Worm (Caenorhabditis elegans) whole organism, young adult: ENCODE data around the gene srj-54.

Experiments used
- C06A6.2 ChIP-seq: fragments of 200-800 bp; sonication (Bioruptor generic); conservative IDR thresholded peaks from 2 replicates; pipeline ENCODE4 v1.3.6; 2022; ENCODE audit warnings: missing genetic modification characterization, missing compliant biosample characterization
- D2030.7 ChIP-seq: fragments of 200-800 bp; sonication (Bioruptor generic); IDR thresholded peaks from 2 replicates; pipeline ENCODE4 v1.3.6; 2022; ENCODE audit warnings: missing genetic modification reagents, missing genetic modification characterization, missing compliant biosample characterization
- F33H1.4 ChIP-seq: fragments of 200-800 bp; sonication (Bioruptor generic); IDR thresholded peaks from 2 replicates; pipeline ENCODE4 v1.3.6; 2022; ENCODE audit warnings: missing genetic modification reagents, missing genetic modification characterization, missing compliant biosample characterization
- F37B4.10 ChIP-seq: fragments of 200-800 bp; sonication (Bioruptor generic); IDR thresholded peaks from 2 replicates; pipeline ENCODE4 v1.3.6; 2022; ENCODE audit warnings: missing genetic modification characterization, missing compliant biosample characterization
- F52B5.7 ChIP-seq: sonication (generic microtip); optimal IDR thresholded peaks from 2 replicates; lab custom pipeline; 2016; ENCODE audit warnings: mild to moderate bottlenecking, missing genetic modification characterization, missing compliant biosample characterization
- F55B11.4 ChIP-seq: sonication (generic microtip); optimal IDR thresholded peaks from 2 replicates; lab custom pipeline; 2016; ENCODE audit warnings: missing compliant biosample characterization, missing genetic modification characterization, borderline replicate concordance; ENCODE audit not compliant: insufficient read depth
- K11D2.4 ChIP-seq: fragments of 200-800 bp; sonication (Bioruptor generic); IDR thresholded peaks from 2 replicates; pipeline ENCODE4 v1.3.6; 2022; ENCODE audit warnings: missing genetic modification reagents, missing genetic modification characterization, missing compliant biosample characterization
- Y53F4B.3 ChIP-seq: fragments of 200-800 bp; sonication (Bioruptor generic); IDR thresholded peaks from 2 replicates; pipeline ENCODE4 v1.3.6; 2022; ENCODE audit warnings: missing genetic modification reagents, missing genetic modification characterization, missing compliant biosample characterization
- atf-7 ChIP-seq: sonication (generic microtip); optimal IDR thresholded peaks from 2 replicates; lab custom pipeline; 2017; ENCODE audit warnings: mild to moderate bottlenecking, missing genetic modification characterization, missing compliant biosample characterization
- ccch-3 ChIP-seq: fragments of 200-800 bp; sonication (Bioruptor generic); optimal IDR thresholded peaks from 2 replicates; lab custom pipeline; 2018; ENCODE audit warnings: mild to moderate bottlenecking, missing genetic modification characterization, missing compliant biosample characterization
- cebp-1 ChIP-seq, 2 experiments: fragments of 200-800 bp in 1 of 2; sonication (Bioruptor generic) in 1 of 2; sonication (generic microtip) in 1 of 2; IDR thresholded peaks in 1 of 2; optimal IDR thresholded peaks in 1 of 2; 2 replicates each; pipeline versions ENCODE4 v1.3.6 to Lab custom; 2017 to 2022; ENCODE audit warnings: missing compliant biosample characterization in 2 of 2, missing genetic modification characterization in 2 of 2, mild to moderate bottlenecking in 1 of 2, missing genetic modification reagents in 1 of 2, moderate library complexity in 1 of 2
- ceh-91 ChIP-seq: fragments of 200-800 bp; sonication (Bioruptor generic); IDR thresholded peaks from 2 replicates; pipeline ENCODE4 v1.3.6; 2022; ENCODE audit warnings: missing genetic modification reagents, missing genetic modification characterization, missing compliant biosample characterization
- hlh-12 ChIP-seq: sonication (generic microtip); optimal IDR thresholded peaks from 2 replicates; lab custom pipeline; 2016; ENCODE audit warnings: missing genetic modification characterization, missing compliant biosample characterization
- hlh-26 ChIP-seq: fragments of 200-800 bp; sonication (Bioruptor generic); conservative IDR thresholded peaks from 2 replicates; pipeline ENCODE4 v1.3.6; 2022; ENCODE audit warnings: missing genetic modification reagents, missing genetic modification characterization, missing compliant biosample characterization
- lin-54 ChIP-seq: fragments of 200-800 bp; sonication (Bioruptor generic); optimal IDR thresholded peaks from 2 replicates; lab custom pipeline; 2018; ENCODE audit warnings: mild to moderate bottlenecking, missing genetic modification characterization, missing compliant biosample characterization
- madf-10 ChIP-seq: sonication (generic microtip); optimal IDR thresholded peaks from 2 replicates; lab custom pipeline; 2016; ENCODE audit warnings: mild to moderate bottlenecking, missing genetic modification characterization, missing compliant biosample characterization
- madf-3 ChIP-seq: fragments of 200-800 bp; sonication (Bioruptor generic); IDR thresholded peaks from 2 replicates; pipeline ENCODE4 v1.3.6; 2022; ENCODE audit warnings: missing genetic modification reagents, missing genetic modification characterization, missing compliant biosample characterization
- madf-8 ChIP-seq: fragments of 200-800 bp; sonication (Bioruptor generic); conservative IDR thresholded peaks from 2 replicates; pipeline ENCODE4 v1.3.6; 2022; ENCODE audit warnings: missing genetic modification reagents, missing genetic modification characterization, missing compliant biosample characterization
- mcd-1 ChIP-seq: fragments of 200-800 bp; sonication (Bioruptor generic); IDR thresholded peaks from 2 replicates; pipeline ENCODE4 v1.3.6; 2022; ENCODE audit warnings: missing genetic modification reagents, missing genetic modification characterization, missing compliant biosample characterization
- mes-4 ChIP-seq: sonication (generic microtip); optimal IDR thresholded peaks from 2 replicates; lab custom pipeline; 2016; ENCODE audit warnings: missing genotype, missing genetic modification characterization, missing compliant biosample characterization
- nhr-120 ChIP-seq: fragments of 200-800 bp; sonication (Bioruptor generic); IDR thresholded peaks from 2 replicates; pipeline ENCODE4 v1.3.6; 2022; ENCODE audit warnings: missing genetic modification characterization, missing compliant biosample characterization
- nhr-27 ChIP-seq: fragments of 200-800 bp; sonication (Bioruptor generic); optimal IDR thresholded peaks from 2 replicates; lab custom pipeline; 2018; ENCODE audit warnings: mild to moderate bottlenecking, missing genetic modification characterization, moderate library complexity, missing compliant biosample characterization
- nhr-80 ChIP-seq: sonication (generic microtip); optimal IDR thresholded peaks from 2 replicates; lab custom pipeline; 2016; ENCODE audit warnings: missing genetic modification characterization, missing compliant biosample characterization
- pbrm-1 ChIP-seq: fragments of 200-800 bp; sonication (Bioruptor generic); IDR thresholded peaks from 2 replicates; pipeline ENCODE4 v1.3.6; 2022; ENCODE audit warnings: missing genetic modification reagents, missing genetic modification characterization, missing compliant biosample characterization
- rec-8 ChIP-seq, 2 experiments: sonication (generic microtip); optimal IDR thresholded peaks; 2 replicates each; lab custom pipeline; 2016; ENCODE audit warnings: mild to moderate bottlenecking in 2 of 2, missing genetic modification characterization in 2 of 2, missing genetic modification reagents in 2 of 2, missing genotype in 2 of 2, missing biosample characterization in 1 of 2, missing compliant biosample characterization in 1 of 2, moderate library complexity in 1 of 2
- repo-1 ChIP-seq: sonication (generic microtip); optimal IDR thresholded peaks from 2 replicates; lab custom pipeline; 2017; ENCODE audit warnings: mild to moderate bottlenecking, missing genetic modification characterization, missing compliant biosample characterization
- sea-2 ChIP-seq: fragments of 200-800 bp; sonication (Bioruptor generic); IDR thresholded peaks from 2 replicates; pipeline ENCODE4 v1.3.6; 2022; ENCODE audit warnings: missing genetic modification characterization, missing compliant biosample characterization
- snpc-1.3 ChIP-seq: sonication (generic microtip); optimal IDR thresholded peaks from 2 replicates; lab custom pipeline; 2017; ENCODE audit warnings: missing genetic modification characterization, mild to moderate bottlenecking, missing compliant biosample characterization, antibody characterized with exemption, moderate library complexity, missing genotype, missing genetic modification reagents; ENCODE audit not compliant: insufficient read depth
- unc-62 ChIP-seq: fragments of 150-350 bp; optimal IDR thresholded peaks from 2 replicates; lab custom pipeline; 2014; ENCODE audit warnings: missing biosample characterization, missing genetic modification reagents, missing genetic modification characterization
- zfh-2 ChIP-seq: fragments of 200-800 bp; sonication (Bioruptor generic); conservative IDR thresholded peaks from 2 replicates; pipeline ENCODE4 v1.3.6; 2022; ENCODE audit warnings: missing genetic modification reagents, missing genetic modification characterization, missing compliant biosample characterization
- zim-3 ChIP-seq: sonication (generic microtip); optimal IDR thresholded peaks from 2 replicates; lab custom pipeline; 2017; ENCODE audit warnings: mild to moderate bottlenecking, missing genetic modification characterization, moderate library complexity, missing compliant biosample characterization
- ztf-28 ChIP-seq: fragments of 200-800 bp; sonication (Bioruptor generic); IDR thresholded peaks from 2 replicates; pipeline ENCODE4 v1.3.6; 2022; ENCODE audit warnings: missing genetic modification reagents, missing genetic modification characterization, missing compliant biosample characterization
- ztf-3 ChIP-seq: fragments of 200-800 bp; sonication (Bioruptor generic); optimal IDR thresholded peaks from 2 replicates; lab custom pipeline; 2018; ENCODE audit warnings: mild to moderate bottlenecking, missing genetic modification characterization, missing compliant biosample characterization

srj-54 gene

DNA sequence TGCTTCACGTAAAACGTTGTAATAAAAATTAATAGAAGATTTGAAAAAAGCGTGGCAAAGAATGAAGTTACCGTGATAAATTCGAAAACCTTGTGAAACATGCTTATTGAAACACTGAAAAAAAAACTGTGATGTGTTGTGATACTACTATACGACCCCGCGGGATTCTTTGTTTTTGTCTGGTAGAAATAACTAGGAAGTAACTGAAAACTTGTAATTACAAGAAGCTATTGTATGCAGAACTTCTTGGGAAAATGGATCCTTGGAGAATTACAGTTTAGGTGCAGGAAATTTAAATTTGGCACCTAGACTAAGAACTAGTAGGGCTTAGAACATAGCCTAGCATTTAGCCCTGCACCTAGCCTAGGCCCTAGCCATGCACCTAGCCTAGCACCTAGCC lies 20.2 kb upstream of the srj-54 start, which contains the start of gene str-39:
TSS of gene str-39 (minus strand) at position 101 of the 400 bp plus-strand sequence.
- TF ChIP-seq F52B5.7 (tag; lab: Kevin White, UChicago): no peak
- no peak for TF ChIP-seq nhr-120 (GFP tag; lab: Robert Waterston, UW)
- TF ChIP-seq pbrm-1 (GFP tag; lab: Robert Waterston, UW): no peak

DNA sequence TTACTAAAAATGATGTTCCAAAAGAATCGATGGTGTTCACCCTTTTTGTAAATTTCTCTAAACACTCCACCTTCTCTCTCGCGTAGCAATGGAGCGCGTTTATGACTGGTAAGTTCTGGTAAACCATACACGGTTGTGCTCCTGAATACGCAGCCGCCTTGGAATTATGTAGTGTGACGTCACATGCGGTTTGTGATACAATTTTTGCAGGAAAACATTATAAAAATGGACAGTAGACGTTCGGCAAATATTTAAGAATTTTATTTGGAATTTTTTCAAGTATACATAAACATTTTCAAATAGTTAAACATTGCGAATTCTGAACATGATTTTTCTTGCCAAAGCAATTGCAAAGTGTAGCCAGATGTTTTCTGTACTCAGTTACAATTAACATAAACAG lies 17.9 kb upstream of the srj-54 start, which contains the start of gene F37B4.10:
TSS of gene F37B4.10 (minus strand) at position 101 of the 400 bp plus-strand sequence.
- TF ChIP-seq zfh-2 (GFP tag; lab: Robert Waterston, UW): no peak
- no peak for TF ChIP-seq rec-8 (tag; optimal IDR thresholded peaks at IDR 0.05; lab: Kevin White, UChicago)
- no peak for TF ChIP-seq ceh-91 (GFP tag; lab: Robert Waterston, UW)
- no peak for TF ChIP-seq madf-10 (tag; lab: Kevin White, UChicago)
- no peak for TF ChIP-seq zim-3 (tag; lab: Kevin White, UChicago)
- TF ChIP-seq F33H1.4 (GFP tag; lab: Robert Waterston, UW): no peak
- TF ChIP-seq F55B11.4 (tag; lab: Kevin White, UChicago): no peak
- no peak for TF ChIP-seq hlh-26
- no peak for TF ChIP-seq nhr-27
- no peak for TF ChIP-seq ccch-3 (GFP tag; lab: Kevin White, UChicago)
- no peak for TF ChIP-seq hlh-12 (tag; lab: Kevin White, UChicago)
- no peak for TF ChIP-seq lin-54 (GFP tag; lab: Kevin White, UChicago)
- TF ChIP-seq madf-8 (GFP tag; lab: Robert Waterston, UW): no peak
- TF ChIP-seq C06A6.2: no peak

DNA sequence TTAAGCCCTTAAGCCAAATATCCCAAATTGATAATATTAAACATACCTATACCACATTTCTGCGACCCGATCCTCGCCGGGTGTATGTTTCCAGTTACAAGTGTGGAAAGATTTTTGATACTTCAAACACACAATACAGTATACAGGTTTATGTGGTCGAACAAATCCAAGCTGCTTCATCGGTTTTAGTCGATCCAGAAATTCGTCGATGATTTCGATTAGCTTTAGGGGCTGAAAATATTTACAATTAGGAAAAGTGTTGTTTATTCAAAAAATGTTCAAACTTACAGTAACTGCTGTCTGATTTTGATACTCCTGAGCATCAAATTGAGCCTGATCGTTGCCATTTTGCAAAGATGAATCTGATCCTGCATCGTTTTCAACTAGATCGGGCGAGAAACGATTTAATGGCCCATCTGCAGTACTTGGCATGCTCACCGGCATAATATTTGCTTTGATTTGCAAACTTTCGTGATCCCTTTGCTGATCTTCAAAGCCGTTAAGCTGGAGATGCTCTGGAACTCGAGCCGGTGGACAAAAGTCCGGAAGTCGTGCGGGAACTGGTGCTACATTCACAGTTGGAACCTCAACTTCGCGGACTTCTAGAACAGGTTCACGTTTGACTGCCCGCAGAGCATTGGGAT lies 16.7 kb upstream of the srj-54 start:
- TF ChIP-seq sea-2 (GFP tag; lab: Robert Waterston, UW) (no peak), mcd-1 (no peak), D2030.7 (GFP tag; lab: Robert Waterston, UW) (no peak), snpc-1.3 (tag; lab: Kevin White, UChicago) (no peak), mes-4 (tag; lab: Kevin White, UChicago) (no peak), K11D2.4 (no peak), F52B5.7 (tag; lab: Kevin White, UChicago) (peak; percentile 0), repo-1 (tag; lab: Kevin White, UChicago) (no peak), F37B4.10 (GFP tag; lab: Robert Waterston, UW) (peak; percentile 95; the same call in 1 of the 2 replicates), ztf-3 (GFP tag; lab: Kevin White, UChicago) (no peak), Y53F4B.3 (no peak), ztf-28 (GFP tag; lab: Robert Waterston, UW) (no peak)

DNA sequence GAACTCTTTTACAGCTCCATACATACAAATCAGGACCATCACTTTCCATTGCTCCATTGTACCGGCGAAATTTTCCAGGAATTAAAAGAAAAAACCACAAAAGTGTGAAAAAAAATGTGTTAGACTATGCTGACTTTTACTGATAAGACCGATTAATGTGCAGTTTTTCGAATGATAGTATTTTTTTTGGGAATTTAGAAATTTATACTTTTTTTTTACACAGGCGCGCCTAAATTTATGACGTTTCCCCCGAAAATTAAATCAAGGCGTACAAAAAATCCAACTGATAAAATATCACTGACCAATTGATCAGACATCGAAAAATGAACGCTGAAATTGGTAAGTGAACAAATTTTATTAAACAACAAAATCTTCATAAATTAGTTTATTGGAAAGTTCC lies 15.8 kb upstream of the srj-54 start, which contains the start of gene folt-2:
TSS of gene folt-2 (minus strand) at position 179 of the 400 bp plus-strand sequence.
- TF ChIP-seq atf-7 (tag; lab: Kevin White, UChicago): peak; percentile 5
- TF ChIP-seq unc-62: no peak
- TF ChIP-seq nhr-80 (tag; lab: Kevin White, UChicago): peak; percentile 76

DNA sequence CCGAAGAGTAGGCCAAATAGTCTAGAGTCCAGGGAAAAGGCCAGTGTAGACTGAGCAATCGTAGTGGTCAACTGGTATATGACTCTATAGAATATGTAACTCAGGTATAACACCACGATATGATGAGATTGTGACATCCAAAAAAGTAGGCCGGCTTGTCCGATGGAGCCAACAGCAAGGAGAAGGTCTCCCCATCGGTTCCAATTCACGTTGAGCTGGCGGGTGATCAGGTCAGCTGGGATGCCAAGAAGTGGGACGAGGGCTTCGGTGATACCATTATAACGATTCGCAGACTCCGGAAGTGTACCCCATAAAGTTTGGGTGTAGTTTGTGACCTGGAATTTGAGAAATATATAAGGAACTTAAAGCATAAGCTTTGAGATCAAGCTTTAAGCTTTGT lies 13.3 kb upstream of the srj-54 start:
- 0 out of 2 replicates have a peak, but pooled peaks have one; percentile 20 for TF ChIP-seq madf-3 (GFP tag; lab: Robert Waterston, UW)
- TF ChIP-seq F37B4.10 (GFP tag; lab: Robert Waterston, UW): peak; percentile 98
- TF ChIP-seq cebp-1 (GFP tag; IDR thresholded peaks at IDR 0.05; lab: Robert Waterston, UW): no peak
- no peak for TF ChIP-seq cebp-1 (tag; optimal IDR thresholded peaks at IDR 0.05; lab: Kevin White, UChicago)
